Worm (Caenorhabditis elegans) whole organism, L1 larva: ENCODE data around the gene B0294.3.

Experiments used
- F16B12.6 ChIP-seq: fragments of 150-350 bp; optimal IDR thresholded peaks from 2 replicates; lab custom pipeline; 2014; ENCODE audit warnings: missing biosample characterization, missing genetic modification characterization
- Y116A8C.19 ChIP-seq: sonication (generic microtip); optimal IDR thresholded peaks from 2 replicates; lab custom pipeline; 2016; ENCODE audit warnings: missing compliant biosample characterization, missing genetic modification characterization, borderline replicate concordance
- aha-1 ChIP-seq: fragments of 150-350 bp; optimal IDR thresholded peaks from 2 replicates; lab custom pipeline; 2014; ENCODE audit warnings: missing biosample characterization, missing genetic modification characterization
- blmp-1 ChIP-seq: fragments of 150-350 bp; optimal IDR thresholded peaks from 2 replicates; lab custom pipeline; 2014; ENCODE audit warnings: missing biosample characterization, missing genetic modification characterization
- ceh-8 ChIP-seq: fragments of 200-800 bp; sonication (Bioruptor generic); optimal IDR thresholded peaks from 2 replicates; lab custom pipeline; 2018; ENCODE audit warnings: mild to moderate bottlenecking, missing genetic modification characterization, moderate library complexity, missing compliant biosample characterization
- ceh-82 ChIP-seq, 3 experiments: fragments of 150-350 bp in 1 of 3; sonication (generic microtip) in 2 of 3; optimal IDR thresholded peaks; 2 replicates each; lab custom pipeline; 2014 to 2017; ENCODE audit warnings: missing biosample characterization in 3 of 3, missing genetic modification characterization in 3 of 3
- ceh-90 ChIP-seq: sonication (generic microtip); optimal IDR thresholded peaks from 2 replicates; lab custom pipeline; 2016; ENCODE audit warnings: missing genetic modification characterization, missing compliant biosample characterization
- ces-1 ChIP-seq: fragments of 150-350 bp; optimal IDR thresholded peaks from 2 replicates; lab custom pipeline; 2014; ENCODE audit warnings: missing biosample characterization, missing genetic modification reagents, missing genetic modification characterization
- dpl-1 ChIP-seq, 3 experiments: fragments of 150-350 bp in 2 of 3; sonication (generic microtip) in 1 of 3; optimal IDR thresholded peaks; 2 replicates each; lab custom pipeline; 2014 to 2017; ENCODE audit warnings: missing biosample characterization in 3 of 3, missing genetic modification characterization in 3 of 3, missing genetic modification reagents in 3 of 3
- dsc-1 ChIP-seq: sonication (generic microtip); optimal IDR thresholded peaks from 2 replicates; lab custom pipeline; 2016; ENCODE audit warnings: mild to moderate bottlenecking, missing genetic modification characterization, missing compliant biosample characterization
- egl-13 ChIP-seq: sonication (generic microtip); optimal IDR thresholded peaks from 2 replicates; lab custom pipeline; 2016; ENCODE audit warnings: missing genotype, missing genetic modification reagents, missing genetic modification characterization, missing compliant biosample characterization
- egl-27 ChIP-seq, 2 experiments: fragments of 150-350 bp in 1 of 2; sonication (generic microtip); optimal IDR thresholded peaks; 3 replicates each; lab custom pipeline; 2017 to 2018; ENCODE audit warnings: missing biosample characterization in 2 of 2, missing genetic modification characterization in 2 of 2, missing genetic modification reagents in 2 of 2
- elt-3 ChIP-seq, 6 experiments: fragments of 150-350 bp in 1 of 6; sonication (generic microtip); optimal IDR thresholded peaks; 2 replicates each; lab custom pipeline; 2017 to 2018; ENCODE audit warnings: missing biosample characterization in 6 of 6, missing genetic modification characterization in 6 of 6, inconsistent platforms in 1 of 6
- fkh-10 ChIP-seq: sonication (generic microtip); optimal IDR thresholded peaks from 2 replicates; lab custom pipeline; 2017; ENCODE audit warnings: missing biosample characterization, missing genetic modification reagents, missing genetic modification characterization
- fkh-8 ChIP-seq: sonication (generic microtip); optimal IDR thresholded peaks from 2 replicates; lab custom pipeline; 2016; ENCODE audit warnings: mild to moderate bottlenecking, missing genetic modification characterization, missing compliant biosample characterization
- grh-1 ChIP-seq: fragments of 200-800 bp; sonication (Bioruptor generic); IDR thresholded peaks from 2 replicates; pipeline ENCODE4 v1.3.6; 2022; ENCODE audit warnings: missing genetic modification reagents, missing genetic modification characterization, missing compliant biosample characterization
- irx-1 ChIP-seq: sonication (generic microtip); optimal IDR thresholded peaks from 2 replicates; lab custom pipeline; 2016; ENCODE audit warnings: missing genetic modification characterization, missing compliant biosample characterization
- isw-1 ChIP-seq: fragments of 200-800 bp; sonication (Bioruptor generic); IDR thresholded peaks from 2 replicates; pipeline ENCODE4 v1.3.6; 2022; ENCODE audit warnings: missing genetic modification characterization, missing compliant biosample characterization
- lin-15B ChIP-seq: fragments of 150-350 bp; sonication (generic microtip); optimal IDR thresholded peaks from 3 replicates; lab custom pipeline; 2014; ENCODE audit warnings: missing biosample characterization, missing genetic modification characterization
- lin-39 ChIP-seq: fragments of 150-350 bp; optimal IDR thresholded peaks from 2 replicates; lab custom pipeline; 2014; ENCODE audit warnings: missing biosample characterization, missing genetic modification reagents, missing genetic modification characterization
- lsy-2 ChIP-seq, 2 experiments: fragments of 150-350 bp; optimal IDR thresholded peaks; 2 replicates each; lab custom pipeline; 2014; ENCODE audit warnings: missing biosample characterization in 2 of 2, missing genetic modification characterization in 2 of 2
- mdl-1 ChIP-seq, 2 experiments: fragments of 150-350 bp; optimal IDR thresholded peaks; 2 replicates each; lab custom pipeline; 2014 to 2017; ENCODE audit warnings: missing biosample characterization in 2 of 2, missing genetic modification characterization in 2 of 2, inconsistent platforms in 1 of 2
- mef-2 ChIP-seq: fragments of 150-350 bp; optimal IDR thresholded peaks from 2 replicates; lab custom pipeline; 2014; ENCODE audit warnings: missing biosample characterization, missing genetic modification characterization
- nhr-12 ChIP-seq: sonication (generic microtip); optimal IDR thresholded peaks from 2 replicates; lab custom pipeline; 2017; ENCODE audit warnings: missing biosample characterization, missing genetic modification characterization
- nhr-19 ChIP-seq: fragments of 200-800 bp; sonication (Bioruptor generic); conservative IDR thresholded peaks from 2 replicates; pipeline ENCODE4 v1.3.6; 2022; ENCODE audit warnings: missing genetic modification characterization, missing compliant biosample characterization
- nhr-20 ChIP-seq: sonication (generic microtip); optimal IDR thresholded peaks from 2 replicates; lab custom pipeline; 2016; ENCODE audit warnings: mild to moderate bottlenecking, missing genetic modification characterization, missing compliant biosample characterization
- nhr-237 ChIP-seq: fragments of 150-350 bp; optimal IDR thresholded peaks from 2 replicates; lab custom pipeline; 2014; ENCODE audit warnings: missing biosample characterization, missing genetic modification characterization
- nhr-28 ChIP-seq: fragments of 150-350 bp; optimal IDR thresholded peaks from 2 replicates; lab custom pipeline; 2014; ENCODE audit warnings: missing biosample characterization, missing genetic modification characterization
- nhr-47 ChIP-seq: sonication (generic microtip); optimal IDR thresholded peaks from 2 replicates; lab custom pipeline; 2016; ENCODE audit warnings: mild to moderate bottlenecking, missing genetic modification characterization, moderate library complexity, missing compliant biosample characterization
- nhr-71 ChIP-seq: sonication (generic microtip); optimal IDR thresholded peaks from 2 replicates; lab custom pipeline; 2016; ENCODE audit warnings: mild to moderate bottlenecking, missing genetic modification characterization, moderate library complexity, missing compliant biosample characterization
- nhr-77 ChIP-seq: fragments of 150-350 bp; optimal IDR thresholded peaks from 2 replicates; lab custom pipeline; 2014; ENCODE audit warnings: missing biosample characterization, missing genetic modification characterization
- nhr-85 ChIP-seq: sonication (generic microtip); peaks from one replicate; lab custom pipeline; 2016; ENCODE audit warnings: missing genetic modification characterization, inconsistent platforms, missing compliant biosample characterization
- nhr-90 ChIP-seq: sonication (generic microtip); optimal IDR thresholded peaks from 2 replicates; lab custom pipeline; 2016; ENCODE audit warnings: mild to moderate bottlenecking, missing genetic modification characterization, missing compliant biosample characterization; ENCODE audit not compliant: poor library complexity
- pag-3 ChIP-seq: sonication (generic microtip); optimal IDR thresholded peaks from 2 replicates; lab custom pipeline; 2017; ENCODE audit warnings: missing genetic modification characterization, mild to moderate bottlenecking, missing compliant biosample characterization, antibody characterized with exemption, borderline replicate concordance; ENCODE audit not compliant: insufficient read depth
- pax-3 ChIP-seq: fragments of 200-800 bp; sonication (Bioruptor generic); optimal IDR thresholded peaks from 2 replicates; lab custom pipeline; 2018; ENCODE audit warnings: mild to moderate bottlenecking, missing genetic modification characterization, moderate library complexity, missing compliant biosample characterization
- pqm-1 ChIP-seq: sonication (generic microtip); optimal IDR thresholded peaks from 3 replicates; lab custom pipeline; 2017; ENCODE audit warnings: missing biosample characterization, missing genetic modification characterization
- rnt-1 ChIP-seq: sonication (generic microtip); optimal IDR thresholded peaks from 2 replicates; lab custom pipeline; 2016; ENCODE audit warnings: mild to moderate bottlenecking, missing genetic modification characterization, moderate library complexity, missing compliant biosample characterization
- snpc-4 ChIP-seq: fragments of 150-350 bp; optimal IDR thresholded peaks from 2 replicates; lab custom pipeline; 2014; ENCODE audit warnings: missing biosample characterization, missing genetic modification characterization
- sox-4 ChIP-seq: sonication (generic microtip); optimal IDR thresholded peaks from 2 replicates; lab custom pipeline; 2016; ENCODE audit warnings: missing genetic modification characterization, missing compliant biosample characterization
- sup-37 ChIP-seq: fragments of 200-800 bp; sonication (Bioruptor generic); optimal IDR thresholded peaks from 2 replicates; lab custom pipeline; 2018; ENCODE audit warnings: mild to moderate bottlenecking, missing genetic modification characterization, missing compliant biosample characterization
- tbx-2 ChIP-seq: sonication (generic microtip); optimal IDR thresholded peaks from 2 replicates; lab custom pipeline; 2016; ENCODE audit warnings: missing genetic modification characterization, missing compliant biosample characterization
- unc-30 ChIP-seq: sonication (generic microtip); optimal IDR thresholded peaks from 2 replicates; lab custom pipeline; 2017; ENCODE audit warnings: missing biosample characterization, missing genetic modification characterization
- unc-62 ChIP-seq: fragments of 150-350 bp; optimal IDR thresholded peaks from 2 replicates; lab custom pipeline; 2014; ENCODE audit warnings: missing biosample characterization, missing genetic modification reagents, missing genetic modification characterization
- unc-98 ChIP-seq: fragments of 200-800 bp; sonication (Bioruptor generic); IDR thresholded peaks from 2 replicates; pipeline ENCODE4 v1.3.6; 2022; ENCODE audit warnings: missing genetic modification characterization, missing compliant biosample characterization
- vab-15 ChIP-seq: sonication (generic microtip); optimal IDR thresholded peaks from 2 replicates; lab custom pipeline; 2017; ENCODE audit warnings: missing genotype, mild to moderate bottlenecking, missing genetic modification characterization, missing compliant biosample characterization
- zag-1 ChIP-seq: fragments of 150-350 bp; optimal IDR thresholded peaks from 2 replicates; lab custom pipeline; 2014; ENCODE audit warnings: missing biosample characterization, missing genetic modification characterization
- ztf-4 ChIP-seq: fragments of 150-350 bp; optimal IDR thresholded peaks from 2 replicates; lab custom pipeline; 2014; ENCODE audit warnings: missing biosample characterization, missing genetic modification characterization

B0294.3 gene

ce11 chrX:1897243-1897642, 5.3 kb downstream of the B0294.3 start, which contains the start of gene B0294.1:
TSS of gene B0294.1 (minus strand) at chrX:1897343.
- no peak for TF ChIP-seq ceh-8 (GFP tag; lab: Kevin White, UChicago)
- TF ChIP-seq dsc-1 = peak; percentile 31

DNA sequence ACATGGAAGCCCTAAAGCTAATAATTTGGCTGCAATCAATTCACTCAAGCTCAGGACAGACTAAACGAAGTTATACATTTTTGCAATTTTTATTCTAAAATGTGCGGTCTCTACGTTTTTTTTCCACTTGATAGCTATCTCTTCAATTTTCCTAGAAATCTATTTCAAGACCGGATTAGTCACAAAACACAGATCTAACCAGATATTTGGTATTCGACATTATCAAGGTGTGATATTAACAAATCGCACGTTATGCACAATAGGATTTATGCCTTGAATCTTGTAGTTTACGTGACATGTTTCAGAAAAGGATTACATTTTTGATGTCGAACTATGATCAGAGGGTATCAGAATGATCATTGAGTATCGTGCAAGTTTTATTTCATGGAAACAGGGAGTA, 9.5 kb downstream of the B0294.3 start:
- no peak for TF ChIP-seq rnt-1 (tag; lab: Kevin White, UChicago)
- TF ChIP-seq nhr-19 = no peak
- no peak for TF ChIP-seq grh-1 (GFP tag; lab: Robert Waterston, UW)
- TF ChIP-seq elt-3 (tag; optimal IDR thresholded peaks at IDR 0.05; lab: Kevin White, UChicago) = no peak
- no peak for TF ChIP-seq ces-1
- TF ChIP-seq pag-3 (tag; lab: Kevin White, UChicago) = no peak
- no peak for TF ChIP-seq nhr-20 (tag; lab: Kevin White, UChicago)
- peak; percentile 72 for TF ChIP-seq fkh-8 (tag; lab: Kevin White, UChicago)
- TF ChIP-seq egl-27 (tag; optimal IDR thresholded peaks at IDR 0.05; lab: Kevin White, UChicago) = no peak
- no peak for TF ChIP-seq pqm-1
- no peak for TF ChIP-seq Y116A8C.19 (tag; lab: Kevin White, UChicago)
- peak; percentile 42 for TF ChIP-seq sox-4 (tag; lab: Kevin White, UChicago)
- TF ChIP-seq F16B12.6 (tag; lab: Kevin White, UChicago) = no peak
- TF ChIP-seq unc-62 (GFP tag; lab: Kevin White, UChicago) = no peak
- TF ChIP-seq snpc-4 (tag; lab: Kevin White, UChicago) = no peak
- TF ChIP-seq lsy-2 (tag; optimal IDR thresholded peaks at IDR 0.05; lab: Kevin White, UChicago) = no peak
- no peak for TF ChIP-seq mef-2 (tag; lab: Kevin White, UChicago)
- TF ChIP-seq pax-3 (tag; lab: Kevin White, UChicago) = peak; percentile 73
- TF ChIP-seq sup-37 = no peak
- no peak for TF ChIP-seq zag-1 (tag; lab: Kevin White, UChicago)
- peak; percentile 88 for TF ChIP-seq dsc-1
- TF ChIP-seq nhr-77 (tag; lab: Kevin White, UChicago) = no peak
- TF ChIP-seq nhr-71 (tag; lab: Kevin White, UChicago) = peak; percentile 21
- TF ChIP-seq egl-13 (tag; lab: Kevin White, UChicago) = no peak
- TF ChIP-seq dpl-1 (GFP tag; optimal IDR thresholded peaks at IDR 0.05; lab: Kevin White, UChicago) = no peak
- TF ChIP-seq nhr-47 (tag; lab: Kevin White, UChicago) = peak; percentile 24
- no peak for TF ChIP-seq tbx-2 (tag; lab: Kevin White, UChicago)
- no peak for TF ChIP-seq nhr-12
- TF ChIP-seq, all 84 proteins: peak for 6

ce11 chrX:1907009-1907408, 15.0 kb downstream of the B0294.3 start:
- TF ChIP-seq fkh-10 (GFP tag; lab: Kevin White, UChicago) (peak; percentile 43), lin-39 (no peak), nhr-237 (tag; lab: Kevin White, UChicago) (no peak), isw-1 (GFP tag; lab: Robert Waterston, UW) (no peak), ztf-4 (tag; lab: Kevin White, UChicago) (no peak), vab-15 (tag; lab: Kevin White, UChicago) (no peak), elt-3 (tag; optimal IDR thresholded peaks at IDR 0.05; lab: Kevin White, UChicago) (no peak), mdl-1 (tag; optimal IDR thresholded peaks at IDR 0.05; lab: Kevin White, UChicago) (no peak)

DNA sequence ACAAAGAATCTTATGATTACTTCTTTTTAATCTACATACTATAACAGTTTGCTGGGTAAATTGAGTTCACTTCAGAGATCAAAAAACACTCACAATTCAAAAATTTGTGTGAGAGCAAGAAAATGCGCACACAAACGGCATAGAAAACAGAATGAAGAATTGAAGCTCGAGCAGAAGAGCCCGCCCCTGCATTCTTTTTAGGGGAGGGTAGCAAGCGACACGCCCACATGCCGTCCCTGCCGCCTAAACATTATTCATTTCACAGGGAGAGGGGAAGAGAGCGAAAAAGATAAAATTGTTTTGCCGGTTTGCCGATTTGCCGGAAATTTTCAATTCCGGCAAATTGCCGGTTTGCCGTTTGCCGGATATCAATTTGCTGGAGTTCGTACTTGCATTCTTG, 17.4 kb downstream of the B0294.3 start:
- TF ChIP-seq lin-15B (tag; lab: Kevin White, UChicago) = no peak
- no peak for TF ChIP-seq unc-30 (tag; lab: Kevin White, UChicago)
- TF ChIP-seq aha-1 (tag; lab: Kevin White, UChicago) = no peak
- TF ChIP-seq irx-1 (tag; lab: Kevin White, UChicago) = peak; percentile 73
- TF ChIP-seq ceh-8 (GFP tag; lab: Kevin White, UChicago) = peak; percentile 94
- peak; percentile 94 for TF ChIP-seq rnt-1 (tag; lab: Kevin White, UChicago)
- TF ChIP-seq dpl-1 (GFP tag; optimal IDR thresholded peaks at IDR 0.05; lab: Kevin White, UChicago) = peak in 1 of 3 experiments; percentile 18
- peak; percentile 77 for TF ChIP-seq fkh-8 (tag; lab: Kevin White, UChicago)
- TF ChIP-seq ceh-82 (tag; optimal IDR thresholded peaks at IDR 0.05; lab: Kevin White, UChicago) = peak; percentile 88 to 95 (median 95)
- TF ChIP-seq F16B12.6 (tag; lab: Kevin White, UChicago) = no peak
- TF ChIP-seq nhr-47 (tag; lab: Kevin White, UChicago) = peak; percentile 96
- peak; percentile 87 for TF ChIP-seq nhr-90
- TF ChIP-seq blmp-1 (tag; lab: Kevin White, UChicago) = no peak
- no peak for TF ChIP-seq ceh-90
- TF ChIP-seq grh-1 (GFP tag; lab: Robert Waterston, UW) = peak; percentile 79
- peak; percentile 81 for TF ChIP-seq unc-98 (GFP tag; lab: Robert Waterston, UW)
- TF ChIP-seq nhr-28 (tag; lab: Kevin White, UChicago) = no peak
- peak; percentile 52 for TF ChIP-seq nhr-85
- peak; percentile 86 for TF ChIP-seq tbx-2 (tag; lab: Kevin White, UChicago)
- TF ChIP-seq snpc-4 (tag; lab: Kevin White, UChicago) = peak; percentile 14
- peak; percentile 83 for TF ChIP-seq nhr-71 (tag; lab: Kevin White, UChicago)
